Worm (Caenorhabditis elegans): ENCODE results near the gene Y57A10A.24.

DNA sequence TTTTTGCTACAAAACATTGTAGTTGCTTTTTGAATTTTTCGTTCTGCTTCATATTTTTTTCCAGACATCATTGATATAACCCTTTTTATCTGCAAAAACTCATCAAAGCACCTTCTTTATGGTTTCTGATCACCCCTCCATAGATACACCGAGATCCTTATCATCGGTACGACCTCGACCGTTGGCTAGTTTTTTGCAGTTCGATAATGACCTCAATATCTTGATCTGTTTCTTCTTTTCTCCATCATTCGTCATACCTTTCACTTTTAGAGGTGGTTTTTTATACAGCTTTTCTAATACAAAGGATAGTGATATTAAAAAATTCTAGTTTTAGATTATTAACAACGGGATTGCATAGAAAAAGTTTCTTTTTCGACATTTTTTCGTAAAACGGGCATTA, 3.3 kb upstream of the Y57A10A.24 start:
- TF ChIP-seq elt-1 (tag; optimal IDR thresholded peaks at IDR 0.05): peak; percentile 98
- TF ChIP-seq nhr-28 (tag; optimal IDR thresholded peaks at IDR 0.05): no peak
- no peak for TF ChIP-seq lin-15B (tag; optimal IDR thresholded peaks at IDR 0.05)
- TF ChIP-seq ceh-82 (tag; optimal IDR thresholded peaks at IDR 0.05): no peak
- no peak for TF ChIP-seq snpc-4 (tag; optimal IDR thresholded peaks at IDR 0.05)
- TF ChIP-seq ceh-28 (tag; optimal IDR thresholded peaks at IDR 0.05): peak; percentile 0
- TF ChIP-seq tbx-2 (tag; optimal IDR thresholded peaks at IDR 0.05): no peak
- no peak for TF ChIP-seq ceh-9 (tag; optimal IDR thresholded peaks at IDR 0.05)
- TF ChIP-seq mml-1 (tag; optimal IDR thresholded peaks at IDR 0.05): no peak
- TF ChIP-seq elt-2 (tag; optimal IDR thresholded peaks at IDR 0.05): no peak
- no peak for TF ChIP-seq nfya-1 (tag; optimal IDR thresholded peaks at IDR 0.05; ENCODE audit: insufficient read depth)
- no peak for TF ChIP-seq lin-39 (tag; optimal IDR thresholded peaks at IDR 0.05)
- TF ChIP-seq mdl-1 (tag; optimal IDR thresholded peaks at IDR 0.05): no peak
